Worm (Caenorhabditis elegans) whole organism, dauer: ENCODE data around the gene T23F6.3.

Source experiments
- unc-62 ChIP-seq: sonication (generic microtip); optimal IDR thresholded peaks from 2 replicates; lab custom pipeline; 2017; ENCODE audit warnings: missing biosample characterization, missing genetic modification reagents, missing genetic modification characterization

The T23F6.3 gene

ce11 chrIV:12674700-12675099 lies 49.9 kb downstream of the T23F6.3 start, which contains the start of gene T23B5.4:
T23B5.4 (plus strand) TSS chrIV:12675000.
- TF ChIP-seq unc-62 (GFP tag; lab: Kevin White, UChicago), result no peak
